Worm (Caenorhabditis elegans): ENCODE results near the gene col-87.

ce11 chrII:14063044-14063500 is 31.4 kb downstream of the col-87 start, which contains the start of gene lem-2:
- TF ChIP-seq ahr-1 (tag; optimal IDR thresholded peaks at IDR 0.05) (peak; percentile 89), hlh-13 (GFP tag; optimal IDR thresholded peaks at IDR 0.05) (no peak), pax-1 (tag; optimal IDR thresholded peaks at IDR 0.05) (no peak), lin-11 (tag; optimal IDR thresholded peaks at IDR 0.05) (peak; percentile 53), pha-4 (tag; optimal IDR thresholded peaks at IDR 0.05) (no peak), ceh-48 (tag; optimal IDR thresholded peaks at IDR 0.05) (peak; percentile 34), ztf-16 (tag; optimal IDR thresholded peaks at IDR 0.05) (peak; percentile 88), ama-1 (optimal IDR thresholded peaks at IDR 0.05) (no peak), ceh-30 (tag; optimal IDR thresholded peaks at IDR 0.05) (no peak), ceh-14 (tag; optimal IDR thresholded peaks at IDR 0.05) (peak; percentile 96), pat-9 (tag; optimal IDR thresholded peaks at IDR 0.05) (peak; percentile 24), nhr-11 (tag; optimal IDR thresholded peaks at IDR 0.05) (no peak), dmd-4 (tag; optimal IDR thresholded peaks at IDR 0.05; ENCODE audit: borderline replicate concordance) (peak; percentile 52)
